Worm (Caenorhabditis elegans) whole organism, dauer: ENCODE data around the gene K03B4.9.

ENCODE experiments used
- unc-62 ChIP-seq: sonication (generic microtip); optimal IDR thresholded peaks from 2 replicates; lab custom pipeline; 2017; ENCODE audit warnings: missing biosample characterization, missing genetic modification reagents, missing genetic modification characterization

The K03B4.9 gene

ce11 chrV:4640501-4641150 lies 31.8 kb downstream of the K03B4.9 start:
- TF ChIP-seq unc-62 (GFP tag; lab: Kevin White, UChicago), result no peak

DNA sequence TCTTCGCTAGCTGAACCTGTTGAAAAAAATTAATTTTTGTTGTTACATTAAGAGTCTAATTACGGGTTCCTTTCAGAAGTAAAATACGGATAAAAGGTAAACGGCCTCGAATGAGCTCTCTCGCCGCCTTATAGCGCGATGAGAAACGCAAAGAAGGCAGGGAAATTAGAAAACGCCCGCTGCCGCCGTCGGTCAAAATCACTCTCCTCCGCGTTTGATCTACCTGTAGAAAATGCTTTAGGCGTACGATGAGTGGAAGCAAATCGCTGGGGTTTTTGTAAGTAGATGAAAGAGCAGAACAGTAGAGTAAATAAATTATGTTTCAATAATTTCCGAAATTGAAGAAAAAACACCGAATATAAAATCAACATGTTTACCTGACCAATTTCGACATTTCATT lies 35.2 kb downstream of the K03B4.9 start:
- no peak for TF ChIP-seq unc-62 (GFP tag; lab: Kevin White, UChicago)

DNA sequence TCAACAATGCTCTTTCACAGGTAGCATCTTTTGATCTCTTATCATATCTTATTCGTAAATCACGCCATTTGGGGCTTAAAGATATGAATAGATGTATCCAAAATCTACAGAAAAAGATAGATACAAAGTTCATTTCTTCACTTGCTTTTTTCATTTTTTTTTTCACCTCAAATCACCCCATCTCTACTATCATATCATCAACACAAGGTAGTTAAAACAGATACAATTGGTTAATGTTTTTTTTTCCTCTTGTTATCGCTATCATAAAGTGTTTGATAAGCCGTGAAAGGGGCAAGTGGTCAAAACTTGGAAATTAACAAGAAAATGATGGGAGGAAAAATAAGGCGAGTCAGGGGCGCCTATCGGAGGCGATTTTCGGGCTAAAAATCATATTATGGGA lies 42.1 kb downstream of the K03B4.9 start:
- no peak for TF ChIP-seq unc-62 (GFP tag; lab: Kevin White, UChicago)

DNA sequence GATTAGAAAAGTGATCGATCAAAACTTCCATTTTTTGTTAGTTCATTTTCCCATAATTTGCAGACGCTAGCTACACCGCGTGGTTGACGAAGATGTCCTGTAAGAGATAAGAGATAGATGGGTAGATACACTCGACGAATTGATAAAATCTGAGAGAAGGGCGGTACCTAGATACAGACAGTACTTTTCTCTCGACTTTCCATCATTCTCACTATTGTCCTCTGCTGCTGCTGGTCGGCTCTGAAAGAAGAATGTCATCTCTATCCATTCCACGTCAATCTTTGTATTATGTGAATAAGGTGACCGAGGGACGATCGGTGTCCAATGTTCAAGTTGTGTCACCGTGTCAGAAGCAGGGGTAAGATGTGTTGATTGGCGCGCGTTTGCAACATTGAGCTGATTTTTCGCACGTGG lies 43.9 kb downstream of the K03B4.9 start, which contains the start of gene pmt-2:
pmt-2 (plus strand) TSS at position 64 of the 414 bp plus-strand sequence.
- TF ChIP-seq unc-62 (GFP tag; lab: Kevin White, UChicago), result no peak

- TF ChIP-seq unc-62 (GFP tag; lab: Kevin White, UChicago), result no peak
Observed at ce11 chrV:4626344-4626743, 46.0 kb downstream of the K03B4.9 start.

DNA sequence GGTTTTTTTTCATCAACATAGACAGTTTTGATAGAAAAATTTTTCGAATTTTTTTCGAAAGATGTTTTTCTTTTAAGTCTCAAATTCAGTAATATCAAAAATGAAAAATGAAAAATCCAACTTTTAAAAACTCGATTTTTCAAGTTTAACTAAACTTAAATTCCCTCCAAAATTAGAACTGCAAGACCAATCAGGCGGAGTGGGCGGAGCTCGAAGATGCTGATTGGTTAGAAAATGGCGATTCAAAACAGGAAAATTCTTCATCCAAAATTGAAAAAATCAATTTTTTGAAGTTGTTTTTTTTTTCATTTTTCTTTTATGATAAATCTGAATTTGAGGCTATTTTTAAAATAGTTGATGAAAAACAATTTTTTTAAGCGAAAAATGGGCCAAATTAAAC lies 47.7 kb downstream of the K03B4.9 start:
- TF ChIP-seq unc-62 (GFP tag; lab: Kevin White, UChicago), result no peak

DNA sequence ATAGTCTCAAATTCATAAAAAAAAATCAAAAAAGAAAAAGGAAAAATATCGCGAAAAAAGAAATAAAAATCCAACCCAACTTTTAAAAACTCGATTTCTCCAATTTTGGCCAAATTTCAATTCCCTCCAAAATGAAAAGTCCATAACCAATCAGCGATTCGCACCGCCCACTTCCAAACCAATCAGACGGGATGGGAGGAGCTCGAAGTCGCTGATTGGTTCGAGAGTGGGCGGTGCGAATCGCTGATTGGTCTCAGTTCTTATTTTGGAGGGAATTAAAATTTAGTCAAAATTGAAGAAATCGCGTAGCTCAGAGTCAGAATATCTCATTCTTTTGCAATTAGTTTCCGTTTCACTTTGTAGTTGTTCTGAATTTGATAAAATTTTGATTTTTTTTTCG lies 48.9 kb downstream of the K03B4.9 start:
- TF ChIP-seq unc-62 (GFP tag; lab: Kevin White, UChicago), result no peak
